Worm (Caenorhabditis elegans) whole organism, late embryonic: ENCODE results near the gene C27H5.6.

Source experiments
- ceh-19 ChIP-seq: fragments of 200-800 bp; sonication (Bioruptor generic); optimal IDR thresholded peaks from 2 replicates; lab custom pipeline; 2018; ENCODE audit warnings: mild to moderate bottlenecking, missing genetic modification characterization, missing compliant biosample characterization
- ceh-30 ChIP-seq: fragments of 150-350 bp; optimal IDR thresholded peaks from 2 replicates; lab custom pipeline; 2014; ENCODE audit warnings: missing biosample characterization, missing genetic modification characterization
- ceh-31 ChIP-seq: sonication (generic microtip); optimal IDR thresholded peaks from 2 replicates; lab custom pipeline; 2016; ENCODE audit warnings: missing genetic modification characterization, missing compliant biosample characterization
- ceh-34 ChIP-seq: sonication (generic microtip); optimal IDR thresholded peaks from 2 replicates; lab custom pipeline; 2016; ENCODE audit warnings: mild to moderate bottlenecking, missing genetic modification characterization, missing compliant biosample characterization
- hlh-30 ChIP-seq: sonication (generic microtip); optimal IDR thresholded peaks from 2 replicates; lab custom pipeline; 2017; ENCODE audit warnings: antibody characterized with exemption, missing genetic modification characterization, missing compliant biosample characterization; ENCODE audit not compliant: insufficient read depth
- nfya-1 ChIP-seq: sonication (generic microtip); optimal IDR thresholded peaks from 2 replicates; lab custom pipeline; 2017; ENCODE audit warnings: missing genetic modification characterization, mild to moderate bottlenecking, missing compliant biosample characterization, antibody characterized with exemption, moderate library complexity
- pha-2 ChIP-seq: sonication (generic microtip); optimal IDR thresholded peaks from 2 replicates; lab custom pipeline; 2017; ENCODE audit warnings: mild to moderate bottlenecking, missing genetic modification characterization, missing compliant biosample characterization
- tbx-2 ChIP-seq: sonication (generic microtip); optimal IDR thresholded peaks from 2 replicates; lab custom pipeline; 2016; ENCODE audit warnings: missing genetic modification characterization, missing compliant biosample characterization
- tbx-7 ChIP-seq: sonication (generic microtip); optimal IDR thresholded peaks from 2 replicates; lab custom pipeline; 2016; ENCODE audit warnings: missing genotype, missing genetic modification characterization, missing compliant biosample characterization
- unc-3 ChIP-seq, 2 experiments: fragments of 200-800 bp in 1 of 2; sonication (Bioruptor generic) in 1 of 2; sonication (generic microtip) in 1 of 2; conservative IDR thresholded peaks in 1 of 2; optimal IDR thresholded peaks in 1 of 2; 2 replicates each; pipeline versions ENCODE4 v1.3.6 to Lab custom; 2016 to 2022; ENCODE audit warnings: missing compliant biosample characterization in 2 of 2, missing genetic modification characterization in 2 of 2, missing genetic modification reagents in 1 of 2
- unc-42 ChIP-seq: sonication (generic microtip); optimal IDR thresholded peaks from 2 replicates; lab custom pipeline; 2016; ENCODE audit warnings: missing genotype, missing genetic modification characterization, missing compliant biosample characterization
- unc-86 ChIP-seq: sonication (generic microtip); optimal IDR thresholded peaks from 2 replicates; lab custom pipeline; 2016; ENCODE audit warnings: missing genetic modification characterization, missing compliant biosample characterization

- TF ChIP-seq ceh-19 (GFP tag; lab: Kevin White, UChicago) (no peak), hlh-30 (tag; lab: Kevin White, UChicago) (no peak), unc-3 (GFP tag; conservative IDR thresholded peaks at IDR 0.05; lab: Robert Waterston, UW) (no peak), unc-3 (tag; optimal IDR thresholded peaks at IDR 0.05; lab: Kevin White, UChicago) (no peak), tbx-7 (tag; lab: Kevin White, UChicago) (no peak), ceh-34 (no peak), unc-86 (no peak), unc-42 (tag; lab: Kevin White, UChicago) (no peak), nfya-1 (tag; lab: Kevin White, UChicago) (no peak), ceh-31 (tag; lab: Kevin White, UChicago) (no peak), tbx-2 (tag; lab: Kevin White, UChicago) (no peak), pha-2 (tag; lab: Kevin White, UChicago) (no peak), ceh-30 (no peak)
Observed at ce11 chrII:7166768-7167167, 20.2 kb downstream of the C27H5.6 start.
